Fruit fly (Drosophila melanogaster): Measurements from ENCODE around the gene loh.
A peak's percentile ranks its signal among the peaks of the same experiment; 100 is the strongest.

loh gene

DNA sequence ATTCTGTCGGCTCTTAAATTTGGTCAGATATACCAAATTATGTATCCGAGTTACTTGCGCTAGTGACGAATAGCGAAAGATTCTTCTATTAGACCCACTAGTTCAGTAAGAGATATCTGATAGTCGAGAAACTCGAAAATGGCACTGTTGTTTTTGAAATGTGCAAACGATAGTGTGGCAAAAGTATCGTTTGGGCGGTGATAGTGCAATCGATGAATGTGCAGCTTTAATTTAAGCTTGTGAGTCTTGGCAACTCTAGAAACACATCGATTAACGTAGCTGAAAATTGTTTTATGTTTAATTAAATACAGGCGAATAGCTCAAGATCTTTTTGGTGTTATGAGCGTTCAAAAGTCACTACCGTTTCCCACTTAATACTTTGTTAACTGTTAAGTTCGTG is 5.0 kb upstream of the loh start, which contains the start of gene STUB1 (continued):
- no peak for TF ChIP-seq Elba2 (GFP tag; optimal IDR thresholded peaks at IDR 0.05)
- no peak for TF ChIP-seq CG2712 (tag; optimal IDR thresholded peaks at IDR 0.05)
- no peak for TF ChIP-seq Adf1 (GFP tag; IDR thresholded peaks at IDR 0.05)
- no peak for TF ChIP-seq ash1 (GFP tag; optimal IDR thresholded peaks at IDR 0.05)
- TF ChIP-seq fd64A (GFP tag; optimal IDR thresholded peaks at IDR 0.05): no peak
- no peak for TF ChIP-seq CG10979 (tag; optimal IDR thresholded peaks at IDR 0.05)
- no peak for TF ChIP-seq pros (GFP tag; optimal IDR thresholded peaks at IDR 0.05)
- no peak for TF ChIP-seq CG4282 (GFP tag; optimal IDR thresholded peaks at IDR 0.05)
- no peak for TF ChIP-seq ken (GFP tag; IDR thresholded peaks at IDR 0.05)
- TF ChIP-seq Fer1 (GFP tag; optimal IDR thresholded peaks at IDR 0.05): peak; percentile 26
- no peak for TF ChIP-seq salm (tag; optimal IDR thresholded peaks at IDR 0.05)
- TF ChIP-seq insv (GFP tag; optimal IDR thresholded peaks at IDR 0.05): no peak
- no peak for TF ChIP-seq fd96Cb (tag; optimal IDR thresholded peaks at IDR 0.05)
- peak; percentile 81 for TF ChIP-seq Dp (GFP tag; optimal IDR thresholded peaks at IDR 0.05)
- no peak for TF ChIP-seq Meics (GFP tag; optimal IDR thresholded peaks at IDR 0.05)
- TF ChIP-seq CG15696 (tag; optimal IDR thresholded peaks at IDR 0.05): no peak
- TF ChIP-seq CG4707 (GFP tag; optimal IDR thresholded peaks at IDR 0.05): no peak
- TF ChIP-seq CG4854 (GFP tag; optimal IDR thresholded peaks at IDR 0.05): no peak
- no peak for TF ChIP-seq CG15269 (tag; optimal IDR thresholded peaks at IDR 0.05)
- peak; percentile 77 for TF ChIP-seq row (GFP tag; IDR thresholded peaks at IDR 0.05)
- TF ChIP-seq phol (tag; optimal IDR thresholded peaks at IDR 0.05): peak; percentile 19
- TF ChIP-seq CG9932 (GFP tag; IDR thresholded peaks at IDR 0.05): no peak; the same call in 1 of the 2 replicates
- TF ChIP-seq az2 (GFP tag; optimal IDR thresholded peaks at IDR 0.05): no peak
- no peak for TF ChIP-seq Max (GFP tag; optimal IDR thresholded peaks at IDR 0.05)
- no peak for TF ChIP-seq D19A (tag; optimal IDR thresholded peaks at IDR 0.05)
- TF ChIP-seq al (GFP tag; IDR thresholded peaks at IDR 0.05): no peak
- TF ChIP-seq Doc3 (GFP tag; IDR thresholded peaks at IDR 0.05; ENCODE audit: partially characterized antibody): peak; percentile 97
- TF ChIP-seq Doc2 (GFP tag; IDR thresholded peaks at IDR 0.05): no peak
- no peak for TF ChIP-seq Awh (GFP tag; IDR thresholded peaks at IDR 0.05)
- peak; percentile 98; the same call in 1 of the 2 replicates for TF ChIP-seq amos (GFP tag; IDR thresholded peaks at IDR 0.05; ENCODE audit: partially characterized antibody)
- no peak for TF ChIP-seq CG1647 (GFP tag; optimal IDR thresholded peaks at IDR 0.05)
- no peak for TF ChIP-seq psq (GFP tag; optimal IDR thresholded peaks at IDR 0.05)
- TF ChIP-seq CG12219 (GFP tag; optimal IDR thresholded peaks at IDR 0.05): no peak
- TF ChIP-seq Poxn (GFP tag; IDR thresholded peaks at IDR 0.05): no peak
- TF ChIP-seq CG8388 (GFP tag; optimal IDR thresholded peaks at IDR 0.05): no peak
- TF ChIP-seq repo (GFP tag; optimal IDR thresholded peaks at IDR 0.05): peak; percentile 8
- TF ChIP-seq CG3163 (GFP tag; optimal IDR thresholded peaks at IDR 0.05): no peak
- peak; percentile 95 for TF ChIP-seq Dll (GFP tag; IDR thresholded peaks at IDR 0.05; ENCODE audit: partially characterized antibody)
- no peak for TF ChIP-seq CG5180 (GFP tag; optimal IDR thresholded peaks at IDR 0.05)
- TF ChIP-seq CG15514 (GFP tag; optimal IDR thresholded peaks at IDR 0.05): peak; percentile 67
- TF ChIP-seq cas (GFP tag; IDR thresholded peaks at IDR 0.05): no peak
- TF ChIP-seq jing (GFP tag; optimal IDR thresholded peaks at IDR 0.05): no peak
- no peak for TF ChIP-seq CG11696 (GFP tag; IDR thresholded peaks at IDR 0.05)
- TF ChIP-seq H2.0 (GFP tag; IDR thresholded peaks at IDR 0.05): no peak
- TF ChIP-seq CG4617 (GFP tag; optimal IDR thresholded peaks at IDR 0.05; ENCODE audit: borderline replicate concordance): peak; percentile 74
- TF ChIP-seq trh (GFP tag; optimal IDR thresholded peaks at IDR 0.05): no peak
- no peak for TF ChIP-seq run (tag; optimal IDR thresholded peaks at IDR 0.05)
- no peak for TF ChIP-seq Fer3 (tag; optimal IDR thresholded peaks at IDR 0.05)
- TF ChIP-seq Hr78 (GFP tag; optimal IDR thresholded peaks at IDR 0.05): no peak
- no peak for TF ChIP-seq CG1832 (GFP tag; optimal IDR thresholded peaks at IDR 0.05)
- TF ChIP-seq ems (GFP tag; optimal IDR thresholded peaks at IDR 0.05): no peak
